Worm (Caenorhabditis elegans) whole organism, L3 larva: ENCODE results near the gene C01G10.1.

Experiments used
- R02D3.7 ChIP-seq: fragments of 150-350 bp; optimal IDR thresholded peaks from 2 replicates; lab custom pipeline; 2014; ENCODE audit warnings: missing biosample characterization, missing genetic modification characterization
- ZK546.5 ChIP-seq: sonication (generic microtip); optimal IDR thresholded peaks from 2 replicates; lab custom pipeline; 2017; ENCODE audit warnings: missing biosample characterization, missing genetic modification characterization
- aly-2 ChIP-seq: fragments of 150-350 bp; optimal IDR thresholded peaks from 2 replicates; lab custom pipeline; 2014; ENCODE audit warnings: missing biosample characterization, missing genetic modification characterization
- ceh-16 ChIP-seq: sonication (generic microtip); optimal IDR thresholded peaks from 2 replicates; lab custom pipeline; 2017; ENCODE audit warnings: missing biosample characterization, missing genetic modification characterization
- ceh-82 ChIP-seq: fragments of 150-350 bp; optimal IDR thresholded peaks from 2 replicates; lab custom pipeline; 2014; ENCODE audit warnings: missing biosample characterization, missing genetic modification characterization
- ceh-9 ChIP-seq: sonication (generic microtip); optimal IDR thresholded peaks from 2 replicates; lab custom pipeline; 2018; ENCODE audit warnings: missing biosample characterization, missing genetic modification characterization
- egl-5 ChIP-seq: fragments of 150-350 bp; optimal IDR thresholded peaks from 2 replicates; lab custom pipeline; 2017; ENCODE audit warnings: missing biosample characterization, missing genetic modification reagents, missing genetic modification characterization, inconsistent platforms
- elt-1 ChIP-seq: fragments of 150-350 bp; optimal IDR thresholded peaks from 2 replicates; lab custom pipeline; 2014; ENCODE audit warnings: missing biosample characterization, missing genetic modification characterization
- elt-2 ChIP-seq: sonication (generic microtip); optimal IDR thresholded peaks from 2 replicates; lab custom pipeline; 2016; ENCODE audit warnings: missing genetic modification reagents, mild to moderate bottlenecking, missing genetic modification characterization, missing compliant biosample characterization
- elt-3 ChIP-seq, 3 experiments: fragments of 150-350 bp in 1 of 3; sonication (generic microtip) in 2 of 3; optimal IDR thresholded peaks; 2 replicates in 2 of 3; 4 replicates in 1 of 3; lab custom pipeline; 2014 to 2017; ENCODE audit warnings: missing biosample characterization in 3 of 3, missing genetic modification characterization in 3 of 3
- eor-1 ChIP-seq, 2 experiments: fragments of 150-350 bp; optimal IDR thresholded peaks; 2 replicates each; lab custom pipeline; 2014 to 2018; ENCODE audit warnings: missing biosample characterization in 2 of 2, missing genetic modification characterization in 2 of 2
- fkh-10 ChIP-seq: sonication (generic microtip); optimal IDR thresholded peaks from 2 replicates; lab custom pipeline; 2017; ENCODE audit warnings: missing biosample characterization, missing genetic modification reagents, missing genetic modification characterization
- fos-1 ChIP-seq: fragments of 150-350 bp; optimal IDR thresholded peaks from 2 replicates; lab custom pipeline; 2014; ENCODE audit warnings: missing biosample characterization, missing genetic modification characterization
- hmg-11 ChIP-seq: sonication (generic microtip); optimal IDR thresholded peaks from 2 replicates; lab custom pipeline; 2016; ENCODE audit warnings: missing genetic modification characterization, missing compliant biosample characterization
- jun-1 ChIP-seq: fragments of 150-350 bp; optimal IDR thresholded peaks from 2 replicates; lab custom pipeline; 2014; ENCODE audit warnings: missing biosample characterization, missing genetic modification reagents, missing genetic modification characterization
- lin-15B ChIP-seq: fragments of 150-350 bp; optimal IDR thresholded peaks from 2 replicates; lab custom pipeline; 2014; ENCODE audit warnings: missing biosample characterization, missing genetic modification characterization
- lin-39 ChIP-seq: fragments of 150-350 bp; optimal IDR thresholded peaks from 2 replicates; lab custom pipeline; 2018; ENCODE audit warnings: missing biosample characterization, missing genetic modification reagents, missing genetic modification characterization
- lsy-12 ChIP-seq: sonication (generic microtip); optimal IDR thresholded peaks from 2 replicates; lab custom pipeline; 2016; ENCODE audit warnings: mild to moderate bottlenecking, missing genetic modification characterization, missing compliant biosample characterization
- mdl-1 ChIP-seq: fragments of 150-350 bp; optimal IDR thresholded peaks from 2 replicates; lab custom pipeline; 2014; ENCODE audit warnings: missing biosample characterization, missing genetic modification characterization
- nfya-1 ChIP-seq: sonication (generic microtip); optimal IDR thresholded peaks from 2 replicates; lab custom pipeline; 2017; ENCODE audit warnings: missing genetic modification characterization, mild to moderate bottlenecking, missing compliant biosample characterization, antibody characterized with exemption, moderate library complexity; ENCODE audit not compliant: insufficient read depth
- nhr-11 ChIP-seq: fragments of 150-350 bp; optimal IDR thresholded peaks from 2 replicates; lab custom pipeline; 2014; ENCODE audit warnings: missing biosample characterization, missing genetic modification characterization
- nhr-12 ChIP-seq: fragments of 150-350 bp; optimal IDR thresholded peaks from 2 replicates; lab custom pipeline; 2014; ENCODE audit warnings: missing biosample characterization, missing genetic modification characterization
- nhr-23 ChIP-seq: fragments of 150-350 bp; optimal IDR thresholded peaks from 2 replicates; lab custom pipeline; 2014; ENCODE audit warnings: missing biosample characterization, missing genetic modification reagents, missing genetic modification characterization
- nhr-237 ChIP-seq: fragments of 150-350 bp; optimal IDR thresholded peaks from 2 replicates; lab custom pipeline; 2014; ENCODE audit warnings: missing biosample characterization, missing genetic modification characterization
- nhr-25 ChIP-seq: sonication (generic microtip); optimal IDR thresholded peaks from 2 replicates; lab custom pipeline; 2017; ENCODE audit warnings: missing biosample characterization, missing genetic modification characterization
- nhr-28 ChIP-seq: fragments of 150-350 bp; optimal IDR thresholded peaks from 2 replicates; lab custom pipeline; 2014; ENCODE audit warnings: missing biosample characterization, missing genetic modification characterization
- nhr-43 ChIP-seq: sonication (generic microtip); optimal IDR thresholded peaks from 2 replicates; lab custom pipeline; 2016; ENCODE audit warnings: mild to moderate bottlenecking, missing genetic modification characterization, missing compliant biosample characterization; ENCODE audit not compliant: poor library complexity, severe bottlenecking
- nhr-67 ChIP-seq: fragments of 150-350 bp; optimal IDR thresholded peaks from 2 replicates; lab custom pipeline; 2014; ENCODE audit warnings: missing biosample characterization, missing genetic modification characterization
- nhr-76 ChIP-seq: fragments of 150-350 bp; sonication (generic microtip); optimal IDR thresholded peaks from 5 replicates; lab custom pipeline; 2014; ENCODE audit warnings: missing biosample characterization, missing genetic modification characterization
- pha-4 ChIP-seq: fragments of 150-350 bp; optimal IDR thresholded peaks from 2 replicates; lab custom pipeline; 2014; ENCODE audit warnings: missing biosample characterization, missing genetic modification reagents, missing genetic modification characterization
- pqm-1 ChIP-seq: fragments of 150-350 bp; optimal IDR thresholded peaks from 2 replicates; lab custom pipeline; 2017; ENCODE audit warnings: missing biosample characterization, missing genetic modification characterization, inconsistent platforms
- sea-2 ChIP-seq: fragments of 150-350 bp; sonication (generic microtip); optimal IDR thresholded peaks from 4 replicates; lab custom pipeline; 2014; ENCODE audit warnings: missing biosample characterization, missing genetic modification reagents, missing genetic modification characterization
- skn-1 ChIP-seq: fragments of 150-350 bp; optimal IDR thresholded peaks from 2 replicates; lab custom pipeline; 2014; ENCODE audit warnings: missing biosample characterization, missing genetic modification characterization
- snpc-4 ChIP-seq: fragments of 150-350 bp; optimal IDR thresholded peaks from 2 replicates; lab custom pipeline; 2014; ENCODE audit warnings: missing biosample characterization, missing genetic modification characterization
- tbx-2 ChIP-seq: sonication (generic microtip); optimal IDR thresholded peaks from 2 replicates; lab custom pipeline; 2016; ENCODE audit warnings: mild to moderate bottlenecking, missing genetic modification characterization, missing compliant biosample characterization
- unc-39 ChIP-seq: sonication (generic microtip); optimal IDR thresholded peaks from 4 replicates; lab custom pipeline; 2017; ENCODE audit warnings: missing biosample characterization, missing genetic modification characterization
- zag-1 ChIP-seq: fragments of 150-350 bp; optimal IDR thresholded peaks from 2 replicates; lab custom pipeline; 2014; ENCODE audit warnings: missing biosample characterization, missing genetic modification characterization
- ztf-11 ChIP-seq: fragments of 150-350 bp; optimal IDR thresholded peaks from 2 replicates; lab custom pipeline; 2014; ENCODE audit warnings: missing biosample characterization, missing genetic modification characterization

Gene C01G10.1

ce11 chrV:15139811-15140210 lies 40.3 kb downstream of the C01G10.1 start:
- TF ChIP-seq lin-39 (tag; lab: Kevin White, UChicago) (no peak), mdl-1 (tag; lab: Kevin White, UChicago) (no peak), pha-4 (peak; percentile 60), zag-1 (tag; lab: Kevin White, UChicago) (no peak), elt-2 (tag; lab: Kevin White, UChicago) (peak; percentile 53), unc-39 (tag; lab: Kevin White, UChicago) (no peak), elt-1 (tag; lab: Kevin White, UChicago) (no peak), ceh-16 (no peak), eor-1 (tag; optimal IDR thresholded peaks at IDR 0.05; lab: Kevin White, UChicago) (no peak), pqm-1 (tag; lab: Kevin White, UChicago) (peak; percentile 53), egl-5 (tag; lab: Kevin White, UChicago) (no peak), skn-1 (tag; lab: Kevin White, UChicago) (no peak), ZK546.5 (tag; lab: Kevin White, UChicago) (no peak), nhr-76 (tag; lab: Kevin White, UChicago) (no peak), sea-2 (GFP tag; lab: Kevin White, UChicago) (no peak), nhr-12 (tag; lab: Kevin White, UChicago) (no peak), aly-2 (tag; lab: Kevin White, UChicago) (no peak)

- TF ChIP-seq nhr-237: no peak
- TF ChIP-seq ZK546.5 (tag; lab: Kevin White, UChicago): no peak
- no peak for TF ChIP-seq nhr-23 (tag; lab: Kevin White, UChicago)
- no peak for TF ChIP-seq lin-39 (tag; lab: Kevin White, UChicago)
- TF ChIP-seq zag-1 (tag; lab: Kevin White, UChicago): no peak
- TF ChIP-seq skn-1 (tag; lab: Kevin White, UChicago): no peak
- no peak for TF ChIP-seq tbx-2 (tag; lab: Kevin White, UChicago)
- TF ChIP-seq fkh-10 (GFP tag; lab: Kevin White, UChicago): no peak
- TF ChIP-seq nhr-28 (tag; lab: Kevin White, UChicago): no peak
- no peak for TF ChIP-seq ceh-82 (tag; lab: Kevin White, UChicago)
Measured at ce11 chrV:15140247-15140646, 40.7 kb downstream of the C01G10.1 start, which contains the start of gene K08F9.3. TSS of gene K08F9.3 (plus strand) at chrV:15140547.

ce11 chrV:15143285-15143684 lies 43.7 kb downstream of the C01G10.1 start, which contains the start of gene K08F9.1:
TSS of gene K08F9.1 (minus strand) at chrV:15143385.
- TF ChIP-seq zag-1 (tag; lab: Kevin White, UChicago) (no peak), hmg-11 (tag; lab: Kevin White, UChicago) (no peak), mdl-1 (tag; lab: Kevin White, UChicago) (no peak), snpc-4 (tag; lab: Kevin White, UChicago) (no peak), R02D3.7 (tag; lab: Kevin White, UChicago) (no peak), nhr-43 (tag; lab: Kevin White, UChicago) (no peak), ceh-9 (tag; lab: Kevin White, UChicago) (no peak), elt-3 (tag; optimal IDR thresholded peaks at IDR 0.05; lab: Kevin White, UChicago) (no peak), ZK546.5 (tag; lab: Kevin White, UChicago) (no peak), nhr-11 (no peak), nhr-28 (tag; lab: Kevin White, UChicago) (no peak), egl-5 (tag; lab: Kevin White, UChicago) (no peak), pqm-1 (tag; lab: Kevin White, UChicago) (no peak), jun-1 (tag; lab: Kevin White, UChicago) (no peak), sea-2 (GFP tag; lab: Kevin White, UChicago) (no peak), eor-1 (tag; optimal IDR thresholded peaks at IDR 0.05; lab: Kevin White, UChicago) (no peak), fos-1 (tag; lab: Kevin White, UChicago) (no peak)

ce11 chrV:15143798-15144197 lies 44.3 kb downstream of the C01G10.1 start, which contains the start of gene K08F9.4:
TSS of gene K08F9.4 (plus strand) at chrV:15144019.
- TF ChIP-seq nhr-43 (tag; lab: Kevin White, UChicago) (peak; percentile 52), pha-4 (peak; percentile 93), nhr-23 (tag; lab: Kevin White, UChicago) (peak; percentile 92), nhr-76 (tag; lab: Kevin White, UChicago) (no peak), egl-5 (tag; lab: Kevin White, UChicago) (no peak), ceh-9 (tag; lab: Kevin White, UChicago) (no peak), ztf-11 (tag; lab: Kevin White, UChicago) (no peak), snpc-4 (tag; lab: Kevin White, UChicago) (peak; percentile 71), zag-1 (tag; lab: Kevin White, UChicago) (no peak), hmg-11 (tag; lab: Kevin White, UChicago) (peak; percentile 32), nhr-25 (tag; lab: Kevin White, UChicago) (peak; percentile 49), lin-15B (peak; percentile 87), lsy-12 (tag; lab: Kevin White, UChicago) (no peak), skn-1 (tag; lab: Kevin White, UChicago) (no peak), pqm-1 (tag; lab: Kevin White, UChicago) (no peak), elt-2 (tag; lab: Kevin White, UChicago) (peak; percentile 7), nfya-1 (tag; lab: Kevin White, UChicago) (peak; percentile 71), nhr-67 (tag; lab: Kevin White, UChicago) (no peak)
